Worm (Caenorhabditis elegans) whole organism, young adult: ENCODE results near the gene let-756.

ENCODE experiments used
- B0019.2 ChIP-seq: fragments of 200-800 bp; sonication (Bioruptor generic); conservative IDR thresholded peaks from 2 replicates; pipeline ENCODE4 v1.3.6; 2022; ENCODE audit warnings: missing genetic modification reagents, missing genetic modification characterization, missing compliant biosample characterization
- C17E4.6 ChIP-seq: fragments of 200-800 bp; sonication (Bioruptor generic); IDR thresholded peaks from 2 replicates; pipeline ENCODE4 v1.3.6; 2022; ENCODE audit warnings: missing genetic modification reagents, missing genetic modification characterization, missing compliant biosample characterization
- F10E7.11 ChIP-seq: sonication (generic microtip); optimal IDR thresholded peaks from 2 replicates; lab custom pipeline; 2017; ENCODE audit warnings: mild to moderate bottlenecking, missing genetic modification characterization, moderate library complexity, missing compliant biosample characterization
- F22D6.2 ChIP-seq: sonication (generic microtip); optimal IDR thresholded peaks from 2 replicates; lab custom pipeline; 2016; ENCODE audit warnings: mild to moderate bottlenecking, missing genetic modification characterization, missing compliant biosample characterization
- F39B2.1 ChIP-seq: fragments of 200-800 bp; sonication (Bioruptor generic); IDR thresholded peaks from 2 replicates; pipeline ENCODE4 v1.3.6; 2022; ENCODE audit warnings: missing genetic modification reagents, missing genetic modification characterization, missing compliant biosample characterization
- F52B5.7 ChIP-seq: sonication (generic microtip); optimal IDR thresholded peaks from 2 replicates; lab custom pipeline; 2016; ENCODE audit warnings: mild to moderate bottlenecking, missing genetic modification characterization, missing compliant biosample characterization
- F57A8.1 ChIP-seq: fragments of 200-800 bp; sonication (Bioruptor generic); optimal IDR thresholded peaks from 2 replicates; lab custom pipeline; 2018; ENCODE audit warnings: mild to moderate bottlenecking, missing genetic modification characterization, moderate library complexity, missing compliant biosample characterization
- F57C9.4 ChIP-seq: sonication (generic microtip); optimal IDR thresholded peaks from 2 replicates; lab custom pipeline; 2017; ENCODE audit warnings: mild to moderate bottlenecking, missing genetic modification characterization, missing compliant biosample characterization
- K12H6.12 ChIP-seq: fragments of 200-800 bp; sonication (Bioruptor generic); optimal IDR thresholded peaks from 2 replicates; lab custom pipeline; 2018; ENCODE audit warnings: mild to moderate bottlenecking, missing genetic modification characterization, missing compliant biosample characterization
- T07F8.4 ChIP-seq: sonication (generic microtip); optimal IDR thresholded peaks from 2 replicates; lab custom pipeline; 2016; ENCODE audit warnings: mild to moderate bottlenecking, missing genetic modification characterization, moderate library complexity, missing compliant biosample characterization
- Y67H2A.10 ChIP-seq: fragments of 200-800 bp; sonication (Bioruptor generic); conservative IDR thresholded peaks from 2 replicates; pipeline ENCODE4 v1.3.6; 2022; ENCODE audit warnings: missing genetic modification reagents, missing genetic modification characterization, missing compliant biosample characterization
- Y79H2A.3 ChIP-seq: fragments of 200-800 bp; sonication (Bioruptor generic); conservative IDR thresholded peaks from 2 replicates; pipeline ENCODE4 v1.3.6; 2022; ENCODE audit warnings: missing genetic modification reagents, missing genetic modification characterization, missing compliant biosample characterization
- Y95B8A.8 ChIP-seq: fragments of 200-800 bp; sonication (Bioruptor generic); IDR thresholded peaks from 2 replicates; pipeline ENCODE4 v1.3.6; 2022; ENCODE audit warnings: missing genetic modification reagents, missing genetic modification characterization, missing compliant biosample characterization
- akir-1 ChIP-seq: fragments of 200-800 bp; sonication (Bioruptor generic); optimal IDR thresholded peaks from 2 replicates; lab custom pipeline; 2018; ENCODE audit warnings: mild to moderate bottlenecking, missing genetic modification characterization, moderate library complexity, missing compliant biosample characterization
- ama-1 ChIP-seq, 3 experiments: fragments of 150-350 bp in 1 of 3; sonication (generic microtip) in 2 of 3; optimal IDR thresholded peaks; 2 replicates each; lab custom pipeline; 2014 to 2018; ENCODE audit warnings: missing biosample characterization in 2 of 3, missing genetic modification characterization in 2 of 3, missing genetic modification reagents in 2 of 3
- aptf-2 ChIP-seq: fragments of 200-800 bp; sonication (Bioruptor generic); conservative IDR thresholded peaks from 2 replicates; pipeline ENCODE4 v1.3.6; 2022; ENCODE audit warnings: missing genetic modification reagents, missing genetic modification characterization, missing compliant biosample characterization
- aptf-3 ChIP-seq: fragments of 200-800 bp; sonication (Bioruptor generic); IDR thresholded peaks from 2 replicates; pipeline ENCODE4 v1.3.6; 2022; ENCODE audit warnings: missing genetic modification characterization, missing compliant biosample characterization
- athp-1 ChIP-seq: sonication (generic microtip); optimal IDR thresholded peaks from 2 replicates; lab custom pipeline; 2017; ENCODE audit warnings: mild to moderate bottlenecking, missing genetic modification characterization, missing compliant biosample characterization
- attf-3 ChIP-seq: fragments of 200-800 bp; sonication (Bioruptor generic); conservative IDR thresholded peaks from 2 replicates; pipeline ENCODE4 v1.3.6; 2022; ENCODE audit warnings: missing genetic modification reagents, missing genetic modification characterization, missing compliant biosample characterization
- attf-6 ChIP-seq: fragments of 200-800 bp; sonication (Bioruptor generic); IDR thresholded peaks from 2 replicates; pipeline ENCODE4 v1.3.6; 2022; ENCODE audit warnings: missing genetic modification reagents, missing genetic modification characterization, missing compliant biosample characterization
- cebp-2 ChIP-seq: fragments of 200-800 bp; sonication (Bioruptor generic); IDR thresholded peaks from 2 replicates; pipeline ENCODE4 v1.3.6; 2022; ENCODE audit warnings: missing genetic modification characterization, missing compliant biosample characterization
- ceh-100 ChIP-seq: fragments of 200-800 bp; sonication (Bioruptor generic); IDR thresholded peaks from 2 replicates; pipeline ENCODE4 v1.3.6; 2022; ENCODE audit warnings: missing genetic modification reagents, missing genetic modification characterization, missing compliant biosample characterization
- ceh-27 ChIP-seq: fragments of 200-800 bp; sonication (Bioruptor generic); optimal IDR thresholded peaks from 2 replicates; lab custom pipeline; 2018; ENCODE audit warnings: mild to moderate bottlenecking, missing genetic modification characterization, moderate library complexity, missing compliant biosample characterization
- ceh-40 ChIP-seq: fragments of 200-800 bp; sonication (Bioruptor generic); IDR thresholded peaks from 2 replicates; pipeline ENCODE4 v1.3.6; 2022; ENCODE audit warnings: missing genetic modification characterization, missing compliant biosample characterization
- ceh-58 ChIP-seq: fragments of 200-800 bp; sonication (Bioruptor generic); IDR thresholded peaks from 2 replicates; pipeline ENCODE4 v1.3.6; 2022; ENCODE audit warnings: missing genetic modification characterization, missing compliant biosample characterization
- chd-7 ChIP-seq: sonication (generic microtip); optimal IDR thresholded peaks from 2 replicates; lab custom pipeline; 2016; ENCODE audit warnings: mild to moderate bottlenecking, missing genetic modification characterization, moderate library complexity, missing compliant biosample characterization
- die-1 ChIP-seq: sonication (generic microtip); optimal IDR thresholded peaks from 2 replicates; lab custom pipeline; 2016; ENCODE audit warnings: missing genotype, mild to moderate bottlenecking, missing genetic modification characterization, missing compliant biosample characterization
- dox-1 ChIP-seq: fragments of 200-800 bp; sonication (Bioruptor generic); IDR thresholded peaks from 2 replicates; pipeline ENCODE4 v1.3.6; 2022; ENCODE audit warnings: missing genetic modification reagents, missing genetic modification characterization, missing compliant biosample characterization
- ekl-4 ChIP-seq: fragments of 200-800 bp; sonication (Bioruptor generic); IDR thresholded peaks from 2 replicates; pipeline ENCODE4 v1.3.6; 2022; ENCODE audit warnings: missing genetic modification reagents, missing genetic modification characterization, missing compliant biosample characterization
- hlh-12 ChIP-seq: sonication (generic microtip); optimal IDR thresholded peaks from 2 replicates; lab custom pipeline; 2016; ENCODE audit warnings: missing genetic modification characterization, missing compliant biosample characterization
- hrde-1 ChIP-seq: sonication (generic microtip); optimal IDR thresholded peaks from 2 replicates; lab custom pipeline; 2016; ENCODE audit warnings: missing genetic modification characterization, mild to moderate bottlenecking, missing compliant biosample characterization, moderate library complexity, missing genotype, missing genetic modification reagents, borderline replicate concordance
- lin-26 ChIP-seq: fragments of 200-800 bp; sonication (Bioruptor generic); IDR thresholded peaks from 2 replicates; pipeline ENCODE4 v1.3.6; 2022; ENCODE audit warnings: missing genetic modification reagents, missing genetic modification characterization, missing compliant biosample characterization
- lin-40 ChIP-seq: sonication (generic microtip); optimal IDR thresholded peaks from 2 replicates; lab custom pipeline; 2016; ENCODE audit warnings: missing genetic modification characterization, mild to moderate bottlenecking, missing compliant biosample characterization, missing genotype, missing genetic modification reagents
- lir-1 ChIP-seq: fragments of 200-800 bp; sonication (Bioruptor generic); conservative IDR thresholded peaks from 2 replicates; pipeline ENCODE4 v1.3.6; 2022; ENCODE audit warnings: missing genetic modification reagents, missing genetic modification characterization, missing compliant biosample characterization
- mes-4 ChIP-seq: sonication (generic microtip); optimal IDR thresholded peaks from 2 replicates; lab custom pipeline; 2016; ENCODE audit warnings: missing genotype, missing genetic modification characterization, missing compliant biosample characterization
- nhr-120 ChIP-seq: fragments of 200-800 bp; sonication (Bioruptor generic); IDR thresholded peaks from 2 replicates; pipeline ENCODE4 v1.3.6; 2022; ENCODE audit warnings: missing genetic modification characterization, missing compliant biosample characterization
- nhr-179 ChIP-seq: sonication (generic microtip); optimal IDR thresholded peaks from 2 replicates; lab custom pipeline; 2016; ENCODE audit warnings: mild to moderate bottlenecking, missing genetic modification characterization, missing compliant biosample characterization
- nhr-80 ChIP-seq: sonication (generic microtip); optimal IDR thresholded peaks from 2 replicates; lab custom pipeline; 2016; ENCODE audit warnings: missing genetic modification characterization, missing compliant biosample characterization
- pbrm-1 ChIP-seq: fragments of 200-800 bp; sonication (Bioruptor generic); IDR thresholded peaks from 2 replicates; pipeline ENCODE4 v1.3.6; 2022; ENCODE audit warnings: missing genetic modification reagents, missing genetic modification characterization, missing compliant biosample characterization
- repo-1 ChIP-seq: sonication (generic microtip); optimal IDR thresholded peaks from 2 replicates; lab custom pipeline; 2017; ENCODE audit warnings: mild to moderate bottlenecking, missing genetic modification characterization, missing compliant biosample characterization
- sea-2 ChIP-seq: fragments of 200-800 bp; sonication (Bioruptor generic); IDR thresholded peaks from 2 replicates; pipeline ENCODE4 v1.3.6; 2022; ENCODE audit warnings: missing genetic modification characterization, missing compliant biosample characterization
- snpc-1.1 ChIP-seq: sonication (generic microtip); optimal IDR thresholded peaks from 2 replicates; lab custom pipeline; 2017; ENCODE audit warnings: missing genetic modification characterization, mild to moderate bottlenecking, missing compliant biosample characterization, antibody characterized with exemption, moderate library complexity, missing genotype, missing genetic modification reagents; ENCODE audit not compliant: insufficient read depth
- snpc-3.4 ChIP-seq: sonication (generic microtip); optimal IDR thresholded peaks from 2 replicates; lab custom pipeline; 2017; ENCODE audit warnings: missing genetic modification characterization, mild to moderate bottlenecking, missing compliant biosample characterization, antibody characterized with exemption, moderate library complexity, missing genotype, missing genetic modification reagents
- somi-1 ChIP-seq: fragments of 200-800 bp; sonication (Bioruptor generic); optimal IDR thresholded peaks from 2 replicates; lab custom pipeline; 2018; ENCODE audit warnings: mild to moderate bottlenecking, missing genetic modification characterization, missing compliant biosample characterization
- ztf-25 ChIP-seq: fragments of 200-800 bp; sonication (Bioruptor generic); IDR thresholded peaks from 2 replicates; pipeline ENCODE4 v1.3.6; 2022; ENCODE audit warnings: missing genetic modification reagents, missing genetic modification characterization, missing compliant biosample characterization
- ztf-3 ChIP-seq: fragments of 200-800 bp; sonication (Bioruptor generic); optimal IDR thresholded peaks from 2 replicates; lab custom pipeline; 2018; ENCODE audit warnings: mild to moderate bottlenecking, missing genetic modification characterization, missing compliant biosample characterization
- ztf-6 ChIP-seq: fragments of 200-800 bp; sonication (Bioruptor generic); IDR thresholded peaks from 2 replicates; pipeline ENCODE4 v1.3.6; 2022; ENCODE audit warnings: missing genetic modification reagents, missing genetic modification characterization, missing compliant biosample characterization

The let-756 gene

ce11 chrIII:6373850-6374474, 33.0 kb upstream of the let-756 start (continued):
- TF ChIP-seq ceh-27 (GFP tag; lab: Kevin White, UChicago): no peak
- peak; percentile 74 for TF ChIP-seq repo-1 (tag; lab: Kevin White, UChicago)
- no peak for TF ChIP-seq lin-40 (tag; lab: Kevin White, UChicago)
- TF ChIP-seq ztf-25 (GFP tag; lab: Robert Waterston, UW): no peak
- peak; percentile 16 for TF ChIP-seq chd-7 (tag; lab: Kevin White, UChicago)
- peak; percentile 85 for TF ChIP-seq ekl-4
- no peak for TF ChIP-seq ceh-58 (GFP tag; lab: Robert Waterston, UW)
- no peak for TF ChIP-seq aptf-3 (GFP tag; lab: Robert Waterston, UW)
- TF ChIP-seq K12H6.12 (tag; lab: Kevin White, UChicago): no peak
- TF ChIP-seq F10E7.11 (tag; lab: Kevin White, UChicago): no peak
- no peak for TF ChIP-seq ztf-6 (GFP tag; lab: Robert Waterston, UW)
- TF ChIP-seq ama-1 (optimal IDR thresholded peaks at IDR 0.05; lab: Kevin White, UChicago): no peak
- peak in 1 of 2 experiments; percentile 82 for TF ChIP-seq ama-1 (GFP tag; optimal IDR thresholded peaks at IDR 0.05; lab: Kevin White, UChicago)
- TF ChIP-seq hlh-12: no peak
- TF ChIP-seq nhr-179 (tag; lab: Kevin White, UChicago): no peak
- TF ChIP-seq pbrm-1 (GFP tag; lab: Robert Waterston, UW): peak; percentile 57; the same call in 1 of the 2 replicates
- TF ChIP-seq ceh-40 (GFP tag; lab: Robert Waterston, UW): peak; percentile 34; the same call in 1 of the 2 replicates
- peak; percentile 51 for TF ChIP-seq T07F8.4 (tag; lab: Kevin White, UChicago)
- TF ChIP-seq sea-2 (GFP tag; lab: Robert Waterston, UW): no peak
- peak; percentile 76 for TF ChIP-seq athp-1 (tag; lab: Kevin White, UChicago)
- peak; percentile 76 for TF ChIP-seq die-1 (tag; lab: Kevin White, UChicago)
- no peak for TF ChIP-seq lir-1 (GFP tag; lab: Robert Waterston, UW)
- TF ChIP-seq C17E4.6: peak; percentile 44; the same call in 1 of the 2 replicates
- TF ChIP-seq F57A8.1 (GFP tag; lab: Kevin White, UChicago): peak; percentile 82
- no peak for TF ChIP-seq B0019.2 (GFP tag; lab: Robert Waterston, UW)
- TF ChIP-seq akir-1: no peak
- TF ChIP-seq snpc-3.4 (tag; lab: Kevin White, UChicago): peak; percentile 87
- TF ChIP-seq attf-6 (GFP tag; lab: Robert Waterston, UW): peak; percentile 81
- TF ChIP-seq lin-26 (GFP tag; lab: Robert Waterston, UW): peak; percentile 80
- no peak for TF ChIP-seq F22D6.2 (tag; lab: Kevin White, UChicago)
- peak; percentile 82 for TF ChIP-seq dox-1 (GFP tag; lab: Robert Waterston, UW)
- TF ChIP-seq F52B5.7 (tag; lab: Kevin White, UChicago): peak; percentile 43
- TF ChIP-seq Y95B8A.8: peak; percentile 56; the same call in 1 of the 2 replicates
- TF ChIP-seq mes-4 (tag; lab: Kevin White, UChicago): peak; percentile 14
- 0 out of 2 replicates have a peak, but pooled peaks have one; percentile 18 for TF ChIP-seq attf-3 (GFP tag; lab: Robert Waterston, UW)
- TF ChIP-seq ceh-100 (GFP tag; lab: Robert Waterston, UW): peak; percentile 36; the same call in 1 of the 2 replicates
- no peak for TF ChIP-seq cebp-2
- peak; percentile 69; the same call in 1 of the 2 replicates for TF ChIP-seq Y79H2A.3 (GFP tag; lab: Robert Waterston, UW)
- no peak for TF ChIP-seq aptf-2 (GFP tag; lab: Robert Waterston, UW)
- TF ChIP-seq ztf-3 (GFP tag; lab: Kevin White, UChicago): no peak
- 0 out of 2 replicates have a peak, but pooled peaks have one; percentile 51 for TF ChIP-seq nhr-120 (GFP tag; lab: Robert Waterston, UW)
- no peak for TF ChIP-seq Y67H2A.10
- no peak for TF ChIP-seq nhr-80
- TF ChIP-seq snpc-1.1 (tag; lab: Kevin White, UChicago): peak; percentile 67
- peak; percentile 3; the same call in 1 of the 2 replicates for TF ChIP-seq F39B2.1 (GFP tag; lab: Robert Waterston, UW)
- no peak for TF ChIP-seq F57C9.4
- peak; percentile 38 for TF ChIP-seq somi-1 (GFP tag; lab: Kevin White, UChicago)
- TF ChIP-seq hrde-1: peak; percentile 98
